Worm (Caenorhabditis elegans) whole organism, L1 larva: Measurements from ENCODE around the gene col-71.
"Not testable (repeated sequence)": the region's sequence is repeated elsewhere in the genome, so short reads cannot be mapped to it uniquely, and the experiment has no call there.

Source experiments
- ama-1 ChIP-seq: fragments of 150-350 bp; optimal IDR thresholded peaks from 2 replicates; lab custom pipeline; 2014
- lin-13 ChIP-seq: fragments of 150-350 bp; optimal IDR thresholded peaks from 2 replicates; lab custom pipeline; 2014; ENCODE audit warnings: missing biosample characterization, missing genetic modification reagents, missing genetic modification characterization
- lin-39 ChIP-seq: fragments of 150-350 bp; optimal IDR thresholded peaks from 2 replicates; lab custom pipeline; 2014; ENCODE audit warnings: missing biosample characterization, missing genetic modification reagents, missing genetic modification characterization
- skn-1 ChIP-seq: fragments of 150-350 bp; optimal IDR thresholded peaks from 2 replicates; lab custom pipeline; 2014; ENCODE audit warnings: missing biosample characterization, missing genetic modification characterization

DNA sequence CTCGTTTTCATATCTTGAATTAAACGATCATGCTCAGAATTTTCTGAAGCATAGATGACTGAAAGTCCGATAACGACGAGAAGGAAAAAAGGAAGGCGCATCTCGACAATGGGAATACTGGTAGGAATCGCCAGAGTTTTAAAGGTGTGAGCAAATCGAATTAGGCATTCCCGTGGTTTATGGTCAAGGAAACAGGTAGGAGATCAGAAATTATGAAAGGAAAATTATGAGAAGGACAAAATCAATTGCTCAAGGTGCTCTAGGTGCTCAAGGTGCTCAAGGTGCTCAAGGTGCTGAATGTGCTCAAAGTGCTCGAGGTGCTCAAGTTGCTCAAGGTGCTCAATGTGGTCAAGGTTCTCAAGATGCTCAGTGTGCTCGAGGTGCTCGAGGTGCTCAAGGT is 37.8 kb downstream of the col-71 start, which contains the start of gene C16C8.10:
- not testable (repeated sequence) for TF ChIP-seq lin-13 (GFP tag; lab: Kevin White, UChicago); skn-1 (tag; lab: Kevin White, UChicago); ama-1 (lab: Kevin White, UChicago); lin-39 (tag; lab: Kevin White, UChicago)
